ENCODE assay signal across 5 worm cellular contexts in the genomic region with DNA sequence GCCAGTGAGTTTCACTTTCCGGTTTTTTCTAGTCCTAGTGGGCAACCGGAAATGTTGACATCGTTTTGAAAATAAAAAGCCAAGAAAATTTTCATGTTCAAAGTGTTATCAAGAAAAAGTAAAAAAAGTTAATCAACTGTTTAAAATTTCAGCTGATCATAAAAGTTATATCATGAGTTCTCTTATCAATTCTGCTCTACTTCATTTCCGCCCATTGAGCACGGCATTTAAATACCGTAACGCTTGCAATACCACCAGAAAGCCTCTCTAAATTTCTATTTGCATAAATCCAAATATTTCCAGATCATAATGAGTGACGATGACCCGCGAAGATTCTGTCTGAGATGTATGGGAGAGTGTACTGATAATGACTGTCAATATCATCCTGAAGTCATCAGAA.
TF ChIP-seq lines count a peak whose summit lies in the region.

A gene (plus strand): TSS at position 302 of the 400 bp plus-strand sequence.

TF ChIP-seq in whole organism, L1 larva, 84 proteins besides CTCF, POLR2A, EP300 and RAD21:
- TF ChIP-seq jun-1 (tag; optimal IDR thresholded peaks at IDR 0.05; lab: Kevin White, UChicago): peak; percentile 27
- no peak for TF ChIP-seq lin-35 (GFP tag; optimal IDR thresholded peaks at IDR 0.05; lab: Kevin White, UChicago)
- TF ChIP-seq elt-2 (tag; optimal IDR thresholded peaks at IDR 0.05; lab: Kevin White, UChicago): peak; percentile 57

TF ChIP-seq in whole organism, L2 larva, 48 proteins besides CTCF, POLR2A, EP300 and RAD21:
- TF ChIP-seq fos-1 (tag; optimal IDR thresholded peaks at IDR 0.05; lab: Kevin White, UChicago): peak; percentile 29
- TF ChIP-seq sma-3 (GFP tag; optimal IDR thresholded peaks at IDR 0.05; lab: Kevin White, UChicago): no peak

TF ChIP-seq in whole organism, L3 larva, 47 proteins besides CTCF, POLR2A, EP300 and RAD21:
- TF ChIP-seq pqm-1 (tag; optimal IDR thresholded peaks at IDR 0.05; lab: Kevin White, UChicago): peak; percentile 12
- TF ChIP-seq nhr-12 (tag; optimal IDR thresholded peaks at IDR 0.05; lab: Kevin White, UChicago): no peak
- peak; percentile 65 for TF ChIP-seq elt-2 (tag; optimal IDR thresholded peaks at IDR 0.05; lab: Kevin White, UChicago)
- TF ChIP-seq nhr-76 (tag; optimal IDR thresholded peaks at IDR 0.05; lab: Kevin White, UChicago): no peak

TF ChIP-seq in whole organism, L4 larva, 104 proteins besides CTCF, POLR2A, EP300 and RAD21:
- TF ChIP-seq pqm-1 (tag; optimal IDR thresholded peaks at IDR 0.05; lab: Kevin White, UChicago) (peak; percentile 12), ZK337.2 (GFP tag; IDR thresholded peaks at IDR 0.05; lab: Robert Waterston, UW) (no peak), nhr-28 (tag; optimal IDR thresholded peaks at IDR 0.05; lab: Kevin White, UChicago) (peak; percentile 45), unc-62 (GFP tag; optimal IDR thresholded peaks at IDR 0.05 in 1 of 2; lab: Kevin White, UChicago) (peak in 1 of 2 experiments; percentile 92), unc-62 (tag; optimal IDR thresholded peaks at IDR 0.05; lab: Kevin White, UChicago) (no peak), daf-16 (GFP tag; optimal IDR thresholded peaks at IDR 0.05; lab: Kevin White, UChicago) (no peak), daf-16 (tag; optimal IDR thresholded peaks at IDR 0.05; lab: Kevin White, UChicago) (peak; percentile 39), spr-1 (tag; optimal IDR thresholded peaks at IDR 0.05; lab: Kevin White, UChicago) (no peak)
TF ChIP-seq in whole organism, L4 larva: peak in this region for 4.

TF ChIP-seq in whole organism, young adult, 124 proteins besides CTCF, POLR2A, EP300 and RAD21:
- TF ChIP-seq zfh-2 (GFP tag; conservative IDR thresholded peaks at IDR 0.05; lab: Robert Waterston, UW) (no peak), nhr-80 (tag; optimal IDR thresholded peaks at IDR 0.05; lab: Kevin White, UChicago) (peak; percentile 2)
